Worm (Caenorhabditis elegans): ENCODE data around the gene nuo-4.
"Not testable (repeated sequence)": the region's sequence is repeated elsewhere in the genome, so short reads cannot be mapped to it uniquely, and the experiment has no call there.

Gene nuo-4

DNA sequence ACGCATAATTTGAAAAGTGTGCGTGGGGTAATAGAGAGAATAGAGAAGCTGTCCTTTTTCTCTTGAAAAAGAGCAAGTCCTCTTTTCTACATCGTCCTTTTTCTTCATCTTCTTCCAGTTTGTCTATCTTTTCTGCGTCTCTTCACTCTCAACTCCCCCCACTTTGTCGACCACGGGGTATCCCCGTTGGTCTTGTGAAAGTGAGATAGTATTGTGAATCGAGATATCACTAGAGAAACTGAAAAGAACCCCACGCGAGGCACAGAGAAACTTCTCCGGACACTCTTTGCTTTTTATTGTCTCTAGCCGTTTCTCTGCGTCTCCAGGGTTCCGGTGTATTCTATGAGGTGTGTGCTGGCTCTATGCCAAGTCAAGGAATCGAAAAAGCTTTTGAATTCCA lies 3.0 kb downstream of the nuo-4 start:
- no peak for TF ChIP-seq dao-5 (tag; optimal IDR thresholded peaks at IDR 0.05)
- TF ChIP-seq him-1 (tag; optimal IDR thresholded peaks at IDR 0.05): peak; percentile 88
- TF ChIP-seq W03F9.2 (tag; optimal IDR thresholded peaks at IDR 0.05): peak; percentile 51

DNA sequence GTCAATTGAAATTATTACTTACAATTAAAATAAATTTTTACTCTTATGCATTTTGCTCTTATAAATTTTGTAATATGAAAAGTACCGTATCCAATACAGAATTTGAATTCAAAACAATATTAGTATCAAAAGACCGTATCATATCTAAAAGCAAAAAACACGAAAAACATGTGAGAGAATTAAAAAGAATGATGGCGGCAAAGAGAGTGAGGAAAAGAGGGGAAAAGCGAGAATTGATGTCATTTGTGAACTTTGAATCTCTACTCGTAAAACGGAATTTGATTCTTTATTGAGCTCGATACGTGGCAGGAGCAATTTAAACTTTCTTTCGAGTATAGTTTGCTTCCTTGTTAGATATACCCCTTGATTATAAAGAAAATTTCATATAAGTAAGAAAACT lies 4.1 kb downstream of the nuo-4 start:
- TF ChIP-seq dao-5 (tag; optimal IDR thresholded peaks at IDR 0.05) (no peak), him-1 (tag; optimal IDR thresholded peaks at IDR 0.05) (no peak), W03F9.2 (tag; optimal IDR thresholded peaks at IDR 0.05) (no peak)

DNA sequence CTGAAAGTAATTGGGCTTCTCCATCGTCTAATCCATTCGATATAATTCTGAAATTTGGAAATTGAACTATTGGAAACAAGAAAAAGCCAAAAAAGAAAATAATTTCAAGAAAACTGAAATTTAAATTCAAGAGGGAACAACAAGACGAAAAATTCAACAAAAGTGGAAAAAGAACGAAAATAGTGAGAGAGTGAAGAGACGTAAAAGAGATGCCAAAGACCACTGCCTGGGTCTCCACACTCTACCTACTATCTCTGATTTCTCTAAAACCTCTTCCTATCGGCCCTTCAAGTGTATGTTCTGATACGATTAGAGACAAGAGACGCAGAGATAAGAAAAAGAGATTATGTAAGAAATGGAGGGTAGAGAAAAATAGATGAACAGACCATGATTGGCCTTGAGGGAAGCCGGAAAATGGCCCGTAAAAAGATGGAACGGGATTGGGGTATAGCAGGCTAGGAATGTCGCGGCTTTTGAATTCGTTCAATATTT lies 4.8 kb downstream of the nuo-4 start, which contains the start of gene ogt-1:
Gene ogt-1, minus strand, starts transcription at position 51 of the 492 bp plus-strand sequence.
- TF ChIP-seq dao-5 (tag; optimal IDR thresholded peaks at IDR 0.05): no peak
- peak; percentile 74 for TF ChIP-seq W03F9.2 (tag; optimal IDR thresholded peaks at IDR 0.05)
- peak; percentile 26 for TF ChIP-seq him-1 (tag; optimal IDR thresholded peaks at IDR 0.05)

DNA sequence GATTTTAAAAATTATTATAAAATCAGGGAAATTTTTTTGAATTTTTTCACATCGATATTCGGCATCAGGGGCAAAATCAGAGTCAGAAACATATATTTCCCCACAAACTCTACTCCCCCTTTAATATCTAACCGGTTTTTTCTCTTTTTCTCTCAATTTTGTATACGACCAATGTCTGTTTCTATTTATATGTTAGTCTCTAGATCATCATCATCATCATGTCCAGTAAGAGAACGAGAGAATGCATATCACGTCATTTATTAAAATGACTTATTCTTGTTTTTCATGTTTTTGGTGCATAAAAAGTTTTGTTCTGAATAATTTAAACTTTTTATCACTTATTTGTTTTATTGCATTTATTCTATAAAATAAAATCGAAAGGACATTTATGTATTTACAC lies 6.0 kb downstream of the nuo-4 start:
- TF ChIP-seq dao-5 (tag; optimal IDR thresholded peaks at IDR 0.05) (no peak), him-1 (tag; optimal IDR thresholded peaks at IDR 0.05) (no peak), W03F9.2 (tag; optimal IDR thresholded peaks at IDR 0.05) (no peak)

DNA sequence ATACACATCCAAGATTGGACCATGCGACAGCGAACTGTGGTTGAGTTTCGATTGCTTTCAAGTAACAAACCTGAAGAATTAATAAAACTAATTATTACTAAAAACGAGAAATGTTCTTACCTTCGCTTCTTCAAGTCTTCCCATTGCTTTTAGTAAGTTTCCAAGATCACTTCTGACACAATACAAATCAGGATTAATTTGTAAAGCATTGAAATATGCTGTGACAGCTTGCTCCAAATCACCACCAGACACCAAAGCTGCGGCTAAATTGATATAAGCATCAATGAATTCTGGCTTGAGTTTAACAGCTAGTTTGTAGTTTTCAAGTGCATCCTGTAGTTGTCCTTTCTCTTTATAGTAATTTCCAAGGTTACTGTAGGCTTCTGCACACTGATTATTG lies 8.4 kb downstream of the nuo-4 start:
- TF ChIP-seq W03F9.2 (tag; optimal IDR thresholded peaks at IDR 0.05): no peak
- no peak for TF ChIP-seq dao-5 (tag; optimal IDR thresholded peaks at IDR 0.05)
- TF ChIP-seq him-1 (tag; optimal IDR thresholded peaks at IDR 0.05): no peak

DNA sequence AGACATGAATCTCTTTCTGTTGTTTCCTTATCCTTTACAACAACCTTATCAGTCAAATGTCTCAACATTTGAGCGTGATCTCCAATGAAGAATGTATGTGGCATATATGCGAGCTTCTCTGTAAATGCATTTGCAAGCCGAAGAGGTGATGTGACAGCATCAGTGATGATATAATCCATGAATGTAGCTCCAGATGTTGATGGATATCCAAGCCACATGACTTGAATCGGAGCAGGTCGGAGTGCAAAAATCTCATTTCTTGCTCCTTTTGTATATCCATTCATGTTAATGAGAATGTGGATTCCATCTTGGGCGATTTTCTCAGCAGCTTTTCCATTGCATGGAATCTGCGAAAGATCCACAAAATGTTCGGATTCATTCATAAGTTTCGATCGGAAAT lies 10.4 kb downstream of the nuo-4 start:
- TF ChIP-seq dao-5 (tag; optimal IDR thresholded peaks at IDR 0.05) (no peak), W03F9.2 (tag; optimal IDR thresholded peaks at IDR 0.05) (no peak), him-1 (tag; optimal IDR thresholded peaks at IDR 0.05) (no peak)

DNA sequence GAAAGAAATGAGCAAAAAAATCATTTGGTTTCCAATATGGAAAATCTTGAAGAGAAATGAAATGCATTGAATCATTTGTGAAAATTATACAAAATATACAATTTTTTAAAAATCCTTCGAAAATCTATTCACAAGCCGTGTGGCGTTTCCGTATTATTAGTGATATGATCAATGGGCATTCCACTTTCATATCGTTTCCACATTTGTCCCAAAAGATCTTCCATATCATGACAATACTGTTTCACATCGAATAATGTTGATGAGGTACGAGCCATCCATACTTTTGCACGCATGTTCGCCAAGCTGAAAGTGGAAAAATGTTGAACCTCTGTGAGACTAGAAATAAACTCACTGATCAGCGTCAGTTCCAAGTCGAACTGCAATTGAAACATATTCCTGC lies 12.3 kb downstream of the nuo-4 start:
- TF ChIP-seq W03F9.2 (tag; optimal IDR thresholded peaks at IDR 0.05) (no peak), dao-5 (tag; optimal IDR thresholded peaks at IDR 0.05) (no peak), him-1 (tag; optimal IDR thresholded peaks at IDR 0.05) (no peak)

DNA sequence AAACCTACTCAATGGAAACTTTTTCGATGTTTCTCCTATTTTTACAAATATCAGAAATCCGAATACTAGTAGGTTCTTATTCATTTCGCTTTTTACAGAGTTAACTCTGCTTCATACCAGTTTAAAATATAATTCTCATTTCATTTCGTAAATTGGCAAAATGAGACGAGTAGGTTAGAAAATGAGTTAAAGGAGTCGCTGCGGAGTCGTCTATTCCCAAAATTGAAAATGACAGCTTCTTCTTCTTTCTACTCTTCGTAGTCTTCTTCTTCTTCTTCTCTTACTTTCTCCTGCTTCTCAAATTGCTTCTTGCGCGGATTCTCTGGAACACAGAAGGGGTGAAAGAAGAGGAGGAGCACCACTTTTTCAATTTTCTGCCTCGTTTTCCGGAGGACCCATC lies 13.9 kb downstream of the nuo-4 start, which contains the start of gene glr-2:
Gene glr-2, minus strand, starts transcription at position 211 of the 400 bp plus-strand sequence.
- TF ChIP-seq W03F9.2 (tag; optimal IDR thresholded peaks at IDR 0.05): no peak
- no peak for TF ChIP-seq him-1 (tag; optimal IDR thresholded peaks at IDR 0.05)
- TF ChIP-seq dao-5 (tag; optimal IDR thresholded peaks at IDR 0.05): no peak

DNA sequence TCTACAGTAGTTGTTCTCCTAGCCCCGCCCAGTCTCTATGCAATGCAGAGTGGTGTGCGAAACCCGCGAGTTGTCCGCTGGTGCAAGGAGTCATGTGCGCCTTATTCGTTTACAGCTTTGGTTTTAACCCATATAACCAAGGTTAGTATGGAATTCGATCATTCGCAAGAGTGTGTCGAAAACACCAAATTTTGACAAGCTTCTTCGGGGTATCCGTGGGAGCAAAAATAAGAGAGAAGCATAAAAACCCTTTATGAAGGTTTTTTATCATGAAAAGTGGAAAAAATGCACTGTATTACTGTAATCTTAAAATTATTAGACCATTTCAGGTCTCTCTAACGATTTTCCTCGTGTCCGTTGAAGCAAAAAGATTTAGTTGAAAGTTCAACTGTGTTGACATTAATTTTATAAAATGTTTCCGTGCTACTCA lies 16.4 kb downstream of the nuo-4 start:
- no peak for TF ChIP-seq him-1 (tag; optimal IDR thresholded peaks at IDR 0.05)

DNA sequence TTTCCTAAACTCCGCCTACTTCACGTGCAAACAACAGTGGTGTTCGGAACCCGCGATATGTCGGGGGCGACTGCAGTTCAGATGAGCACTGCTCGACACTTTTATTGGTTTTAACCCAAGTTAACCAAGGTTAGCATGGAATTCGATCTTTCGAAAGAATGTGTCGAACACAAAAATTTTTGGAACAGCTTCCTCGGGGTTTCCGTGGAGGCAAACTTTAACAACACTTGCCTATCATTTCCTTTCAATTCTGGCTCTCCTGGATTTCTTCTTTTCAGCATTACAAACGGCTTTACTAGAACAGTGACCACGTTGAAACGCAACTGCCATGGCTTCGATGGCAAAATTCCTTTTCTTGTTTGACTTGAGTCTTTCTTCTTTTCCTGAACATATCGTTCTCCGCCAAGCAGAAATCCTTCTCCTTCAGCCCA lies 17.3 kb downstream of the nuo-4 start:
- TF ChIP-seq him-1 (tag; optimal IDR thresholded peaks at IDR 0.05) (no peak), W03F9.2 (tag; optimal IDR thresholded peaks at IDR 0.05) (peak; percentile 66)

DNA sequence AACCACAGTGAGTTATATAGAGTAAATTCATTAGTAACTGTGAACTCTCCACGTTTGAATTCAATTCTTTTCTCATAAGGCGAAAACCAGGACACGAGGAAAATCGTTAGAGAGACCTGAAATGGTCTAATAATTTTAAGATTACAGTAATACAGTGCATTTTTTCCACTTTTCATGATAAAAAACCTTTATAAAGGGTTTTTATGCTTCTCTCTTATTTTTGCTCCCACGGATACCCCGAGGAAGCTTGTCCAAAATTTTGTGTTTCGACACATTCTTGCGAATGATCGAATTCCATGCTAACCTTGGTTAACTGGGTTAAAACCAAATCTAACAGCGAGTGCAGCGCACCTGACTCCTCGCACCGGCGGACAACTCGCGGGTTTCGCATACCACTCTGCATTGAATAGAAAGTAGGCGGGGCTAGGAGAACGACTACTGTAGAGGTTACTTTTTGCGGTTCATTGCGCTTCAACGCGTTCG lies 18.3 kb downstream of the nuo-4 start:
- TF ChIP-seq him-1 (tag; optimal IDR thresholded peaks at IDR 0.05) (no peak), dao-5 (tag; optimal IDR thresholded peaks at IDR 0.05) (no peak), W03F9.2 (tag; optimal IDR thresholded peaks at IDR 0.05) (no peak)

DNA sequence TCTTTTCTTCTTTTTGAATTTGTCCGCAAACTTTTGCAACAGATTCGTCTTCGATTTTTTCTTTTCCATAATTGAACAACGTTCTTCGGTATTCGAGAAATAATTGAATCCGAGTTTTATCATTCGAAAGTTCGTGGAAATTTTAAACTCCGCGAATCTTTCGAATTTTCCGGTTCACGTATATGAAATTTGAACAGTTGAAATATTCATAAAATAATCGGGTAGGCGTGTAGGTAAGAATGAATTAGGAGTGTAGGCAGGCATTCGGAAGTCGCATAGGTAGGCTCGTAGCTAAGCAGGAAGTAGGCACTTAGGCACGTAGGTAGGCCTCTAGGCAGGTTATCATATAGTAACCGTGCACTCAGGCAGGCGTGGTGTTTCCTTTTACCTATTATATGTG lies 20.4 kb downstream of the nuo-4 start, which contains the start of gene B0280.11:
Gene B0280.11, minus strand, starts transcription at position 101 of the 400 bp plus-strand sequence.
- TF ChIP-seq him-1 (tag; optimal IDR thresholded peaks at IDR 0.05): no peak
- TF ChIP-seq dao-5 (tag; optimal IDR thresholded peaks at IDR 0.05): no peak
- no peak for TF ChIP-seq W03F9.2 (tag; optimal IDR thresholded peaks at IDR 0.05)

DNA sequence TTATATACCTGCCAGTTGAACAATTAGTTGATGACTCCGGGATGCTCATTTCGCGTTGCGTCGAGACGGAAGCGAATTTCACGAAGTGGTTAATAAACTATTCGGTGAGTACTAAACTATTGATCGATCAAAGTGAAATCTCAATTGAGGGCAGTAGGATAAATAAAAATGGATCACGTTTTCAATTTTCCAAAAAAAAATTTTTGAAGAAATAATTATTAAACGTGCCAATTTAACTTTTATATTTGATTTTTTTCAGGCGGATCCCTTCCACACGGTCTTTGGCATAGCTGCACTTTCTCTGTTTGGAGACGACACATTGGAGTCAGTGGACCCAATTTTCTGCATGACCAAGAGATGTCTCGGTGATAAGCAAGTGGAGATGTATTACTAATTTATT lies 22.6 kb downstream of the nuo-4 start, which contains the start of gene B0280.17:
Gene B0280.17, minus strand, starts transcription at position 101 of the 400 bp plus-strand sequence.
- TF ChIP-seq dao-5 (tag; optimal IDR thresholded peaks at IDR 0.05) (no peak), him-1 (tag; optimal IDR thresholded peaks at IDR 0.05) (no peak), W03F9.2 (tag; optimal IDR thresholded peaks at IDR 0.05) (no peak)

DNA sequence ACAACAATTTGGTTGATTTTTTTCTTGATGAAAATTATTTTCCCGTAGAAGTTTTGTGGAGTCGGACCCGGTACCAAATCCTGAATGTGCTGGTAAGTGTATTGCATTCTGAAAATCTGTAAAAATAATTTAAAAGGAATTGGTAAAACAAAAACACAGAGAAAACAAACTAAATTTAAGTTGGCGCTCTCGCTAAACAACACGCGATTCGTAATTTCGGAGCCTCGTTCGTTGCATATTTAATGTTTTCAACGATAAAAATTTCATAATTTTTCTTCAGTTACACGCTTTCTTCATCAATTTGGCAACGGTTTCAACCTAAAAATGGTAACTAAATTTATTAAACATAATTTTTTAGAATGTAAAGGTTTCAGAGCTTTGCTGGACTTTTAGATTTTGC lies 25.1 kb downstream of the nuo-4 start, which contains the start of the genes pot-1 and ggtb-1:
Gene pot-1, minus strand, starts transcription at position 120 of the 400 bp plus-strand sequence.
Gene ggtb-1, plus strand, starts transcription at position 208 of the 400 bp plus-strand sequence.
- TF ChIP-seq W03F9.2 (tag; optimal IDR thresholded peaks at IDR 0.05): no peak
- TF ChIP-seq dao-5 (tag; optimal IDR thresholded peaks at IDR 0.05): no peak
- no peak for TF ChIP-seq him-1 (tag; optimal IDR thresholded peaks at IDR 0.05)

DNA sequence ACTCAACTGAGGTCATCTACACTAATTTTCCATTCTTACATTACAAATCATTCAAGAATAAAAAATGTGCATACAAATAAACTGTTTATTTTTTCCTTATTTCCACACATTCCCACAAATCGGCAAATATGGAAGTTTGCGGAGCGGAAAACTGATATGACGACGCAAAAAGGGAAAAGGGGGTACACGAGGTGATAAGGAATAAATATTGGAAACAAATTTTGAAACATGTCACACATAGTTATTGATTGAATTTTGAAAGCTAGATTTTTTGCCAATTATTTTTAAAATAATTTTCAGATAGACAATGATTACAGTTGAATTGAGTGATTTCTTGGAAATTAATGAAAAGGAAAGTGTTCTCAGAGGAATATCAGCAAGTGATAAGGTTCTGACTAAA lies 30.0 kb downstream of the nuo-4 start, which contains the start of gene viro-2:
Gene viro-2, plus strand, starts transcription at position 301 of the 400 bp plus-strand sequence.
- not testable (repeated sequence) for TF ChIP-seq him-1, dao-5, W03F9.2 (tag; optimal IDR thresholded peaks at IDR 0.05)
